Worm (Caenorhabditis elegans) whole organism, L4/young adult: ENCODE results near the gene F48B9.1.

Experiments
- W03F9.2 ChIP-seq: fragments of 150-350 bp; optimal IDR thresholded peaks from 2 replicates; lab custom pipeline; 2014; ENCODE audit warnings: missing biosample characterization, missing genetic modification characterization
- dao-5 ChIP-seq: sonication (generic microtip); optimal IDR thresholded peaks from 2 replicates; lab custom pipeline; 2016; ENCODE audit warnings: missing genotype, missing genetic modification characterization, moderate library complexity, missing compliant biosample characterization
- him-1 ChIP-seq: sonication (generic microtip); optimal IDR thresholded peaks from 2 replicates; lab custom pipeline; 2016; ENCODE audit warnings: missing genotype, missing genetic modification reagents, missing genetic modification characterization, missing compliant biosample characterization

F48B9.1 gene

ce11 chrX:2180588-2180987 is at the start of gene F48B9.1:
TSS of gene F48B9.1 (plus strand) at chrX:2180888.
- no peak for TF ChIP-seq dao-5 (tag; lab: Kevin White, UChicago)
- no peak for TF ChIP-seq him-1 (tag; lab: Kevin White, UChicago)
- no peak for TF ChIP-seq W03F9.2

- peak; percentile 10 for TF ChIP-seq him-1 (tag; lab: Kevin White, UChicago)
- no peak for TF ChIP-seq W03F9.2
- no peak for TF ChIP-seq dao-5 (tag; lab: Kevin White, UChicago)
Measured at ce11 chrX:2131650-2132049, 49.0 kb upstream of the F48B9.1 start, which contains the start of gene F53B1.9. TSS of gene F53B1.9 (minus strand) at chrX:2131844.

ce11 chrX:2136937-2137336 is 43.8 kb upstream of the F48B9.1 start:
- TF ChIP-seq dao-5 (tag; lab: Kevin White, UChicago) (no peak), him-1 (tag; lab: Kevin White, UChicago) (no peak), W03F9.2 (no peak)

- no peak for TF ChIP-seq W03F9.2
- no peak for TF ChIP-seq dao-5 (tag; lab: Kevin White, UChicago)
Measured at ce11 chrX:2138923-2139322, 41.8 kb upstream of the F48B9.1 start.

ce11 chrX:2140610-2141009 is 40.1 kb upstream of the F48B9.1 start:
- TF ChIP-seq W03F9.2 (no peak), him-1 (tag; lab: Kevin White, UChicago) (no peak), dao-5 (tag; lab: Kevin White, UChicago) (no peak)

ce11 chrX:2144236-2144635 is 36.5 kb upstream of the F48B9.1 start:
- TF ChIP-seq him-1 (tag; lab: Kevin White, UChicago) (no peak), dao-5 (tag; lab: Kevin White, UChicago) (no peak), W03F9.2 (no peak)

- TF ChIP-seq W03F9.2 (no peak), dao-5 (tag; lab: Kevin White, UChicago) (no peak), him-1 (tag; lab: Kevin White, UChicago) (no peak)
Measured at ce11 chrX:2144875-2145274, 35.8 kb upstream of the F48B9.1 start.

- TF ChIP-seq dao-5 (tag; lab: Kevin White, UChicago) (no peak), W03F9.2 (no peak), him-1 (tag; lab: Kevin White, UChicago) (no peak)
Measured at ce11 chrX:2145629-2146028, 35.1 kb upstream of the F48B9.1 start, which contains the start of gene dpy-3. TSS of gene dpy-3 (minus strand) at chrX:2145647.

- TF ChIP-seq W03F9.2 (no peak), dao-5 (tag; lab: Kevin White, UChicago) (no peak), him-1 (tag; lab: Kevin White, UChicago) (no peak)
Measured at ce11 chrX:2150006-2150405, 30.7 kb upstream of the F48B9.1 start, which contains the start of gene npax-2. TSS of gene npax-2 (minus strand) at chrX:2150106.

ce11 chrX:2152062-2152461 is 28.6 kb upstream of the F48B9.1 start:
- TF ChIP-seq W03F9.2 (no peak), dao-5 (tag; lab: Kevin White, UChicago) (no peak), him-1 (tag; lab: Kevin White, UChicago) (no peak)

ce11 chrX:2153780-2154179 is 26.9 kb upstream of the F48B9.1 start:
- TF ChIP-seq W03F9.2 = no peak
- no peak for TF ChIP-seq him-1 (tag; lab: Kevin White, UChicago)
- no peak for TF ChIP-seq dao-5 (tag; lab: Kevin White, UChicago)

ce11 chrX:2157855-2158254 is 22.8 kb upstream of the F48B9.1 start:
- TF ChIP-seq dao-5 (tag; lab: Kevin White, UChicago) = no peak
- TF ChIP-seq him-1 (tag; lab: Kevin White, UChicago) = no peak
- no peak for TF ChIP-seq W03F9.2

ce11 chrX:2163084-2163483 is 17.6 kb upstream of the F48B9.1 start, which contains the start of gene pdf-2:
TSS of gene pdf-2 (plus strand) at chrX:2163384.
- TF ChIP-seq him-1 (tag; lab: Kevin White, UChicago) = no peak
- TF ChIP-seq dao-5 (tag; lab: Kevin White, UChicago) = no peak
- no peak for TF ChIP-seq W03F9.2

ce11 chrX:2164751-2165150 is 15.9 kb upstream of the F48B9.1 start, which contains the start of gene F48B9.3:
TSS of gene F48B9.3 (plus strand) at chrX:2165051.
- no peak for TF ChIP-seq dao-5 (tag; lab: Kevin White, UChicago)
- no peak for TF ChIP-seq him-1 (tag; lab: Kevin White, UChicago)
- no peak for TF ChIP-seq W03F9.2

ce11 chrX:2176361-2176880 is 4.3 kb upstream of the F48B9.1 start, which contains the start of gene F48B9.8:
TSS of gene F48B9.8 (minus strand) at chrX:2176411.
- TF ChIP-seq W03F9.2 (no peak), him-1 (tag; lab: Kevin White, UChicago) (no peak)
